Worm (Caenorhabditis elegans) whole organism, mixed stage, embryonic: ENCODE results near the gene tbp-1.

Source experiments
- bed-3 ChIP-seq: fragments of 200-800 bp; sonication (Bioruptor generic); optimal IDR thresholded peaks from 3 replicates; lab custom pipeline; 2018; ENCODE audit warnings: mild to moderate bottlenecking, missing genetic modification characterization, moderate library complexity, missing compliant biosample characterization
- blmp-1 ChIP-seq: fragments of 150-350 bp; optimal IDR thresholded peaks from 2 replicates; lab custom pipeline; 2014; ENCODE audit warnings: missing biosample characterization, missing genetic modification characterization
- ceh-39 ChIP-seq: fragments of 150-350 bp; optimal IDR thresholded peaks from 2 replicates; lab custom pipeline; 2014; ENCODE audit warnings: missing biosample characterization, missing genetic modification characterization
- ceh-43 ChIP-seq: fragments of 200-800 bp; sonication (Bioruptor generic); optimal IDR thresholded peaks from 2 replicates; lab custom pipeline; 2018; ENCODE audit warnings: mild to moderate bottlenecking, missing genetic modification characterization, moderate library complexity, missing compliant biosample characterization
- ceh-83 ChIP-seq: fragments of 200-800 bp; sonication (Bioruptor generic); optimal IDR thresholded peaks from 2 replicates; lab custom pipeline; 2018; ENCODE audit warnings: mild to moderate bottlenecking, missing genetic modification characterization, missing compliant biosample characterization
- ces-1 ChIP-seq: fragments of 150-350 bp; optimal IDR thresholded peaks from 2 replicates; lab custom pipeline; 2014; ENCODE audit warnings: missing biosample characterization, missing genetic modification reagents, missing genetic modification characterization
- cnd-1 ChIP-seq: fragments of 200-800 bp; sonication (Bioruptor generic); optimal IDR thresholded peaks from 2 replicates; lab custom pipeline; 2018; ENCODE audit warnings: mild to moderate bottlenecking, missing genetic modification characterization, missing compliant biosample characterization
- elt-1 ChIP-seq: sonication (generic microtip); optimal IDR thresholded peaks from 2 replicates; lab custom pipeline; 2017; ENCODE audit warnings: missing genetic modification characterization, mild to moderate bottlenecking, missing compliant biosample characterization, antibody characterized with exemption, moderate library complexity, borderline replicate concordance; ENCODE audit not compliant: insufficient read depth
- elt-3 ChIP-seq: fragments of 150-350 bp; optimal IDR thresholded peaks from 2 replicates; lab custom pipeline; 2014; ENCODE audit warnings: missing biosample characterization, missing genetic modification characterization
- flh-1 ChIP-seq: fragments of 200-800 bp; sonication (Bioruptor generic); optimal IDR thresholded peaks from 2 replicates; lab custom pipeline; 2018; ENCODE audit warnings: mild to moderate bottlenecking, missing genetic modification characterization, moderate library complexity, missing compliant biosample characterization
- ham-2 ChIP-seq: fragments of 200-800 bp; sonication (Bioruptor generic); optimal IDR thresholded peaks from 2 replicates; lab custom pipeline; 2018; ENCODE audit warnings: mild to moderate bottlenecking, missing genetic modification characterization, missing compliant biosample characterization
- hlh-1 ChIP-seq: fragments of 150-350 bp; optimal IDR thresholded peaks from 2 replicates; lab custom pipeline; 2014; ENCODE audit warnings: missing biosample characterization, missing genetic modification reagents, missing genetic modification characterization
- lin-13 ChIP-seq: fragments of 150-350 bp; optimal IDR thresholded peaks from 2 replicates; lab custom pipeline; 2014; ENCODE audit warnings: missing biosample characterization, missing genetic modification characterization
- mab-5 ChIP-seq: fragments of 150-350 bp; optimal IDR thresholded peaks from 2 replicates; lab custom pipeline; 2014; ENCODE audit warnings: missing biosample characterization, missing genetic modification characterization
- mls-2 ChIP-seq: sonication (generic microtip); optimal IDR thresholded peaks from 2 replicates; lab custom pipeline; 2016; ENCODE audit warnings: mild to moderate bottlenecking, missing genetic modification characterization, moderate library complexity, missing compliant biosample characterization
- nhr-12 ChIP-seq: fragments of 150-350 bp; optimal IDR thresholded peaks from 2 replicates; lab custom pipeline; 2014; ENCODE audit warnings: missing biosample characterization, missing genetic modification characterization
- nhr-2 ChIP-seq: fragments of 150-350 bp; optimal IDR thresholded peaks from 2 replicates; lab custom pipeline; 2014; ENCODE audit warnings: missing biosample characterization, missing genetic modification characterization
- nhr-237 ChIP-seq: fragments of 150-350 bp; optimal IDR thresholded peaks from 2 replicates; lab custom pipeline; 2014; ENCODE audit warnings: missing biosample characterization, missing genetic modification characterization
- nhr-28 ChIP-seq: fragments of 150-350 bp; optimal IDR thresholded peaks from 2 replicates; lab custom pipeline; 2014; ENCODE audit warnings: missing biosample characterization, missing genetic modification characterization
- sem-2 ChIP-seq: fragments of 200-800 bp; sonication (Bioruptor generic); optimal IDR thresholded peaks from 2 replicates; lab custom pipeline; 2018; ENCODE audit warnings: mild to moderate bottlenecking, missing genetic modification characterization, missing compliant biosample characterization
- snpc-4 ChIP-seq: fragments of 150-350 bp; optimal IDR thresholded peaks from 2 replicates; lab custom pipeline; 2014; ENCODE audit warnings: missing biosample characterization, missing genetic modification characterization
- sptf-1 ChIP-seq: sonication (generic microtip); optimal IDR thresholded peaks from 2 replicates; lab custom pipeline; 2017; ENCODE audit warnings: mild to moderate bottlenecking, missing genetic modification characterization, moderate library complexity, missing compliant biosample characterization
- tbx-8 ChIP-seq: fragments of 200-800 bp; sonication (Bioruptor generic); optimal IDR thresholded peaks from 2 replicates; lab custom pipeline; 2018; ENCODE audit warnings: mild to moderate bottlenecking, missing genetic modification characterization, moderate library complexity, missing compliant biosample characterization
- unc-120 ChIP-seq: sonication (generic microtip); optimal IDR thresholded peaks from 2 replicates; lab custom pipeline; 2017; ENCODE audit warnings: missing genetic modification characterization, missing compliant biosample characterization; ENCODE audit not compliant: poor library complexity, severe bottlenecking
- unc-39 ChIP-seq: fragments of 150-350 bp; optimal IDR thresholded peaks from 2 replicates; lab custom pipeline; 2014; ENCODE audit warnings: missing biosample characterization, missing genetic modification characterization
- unc-62 ChIP-seq: fragments of 150-350 bp; optimal IDR thresholded peaks from 2 replicates; lab custom pipeline; 2014; ENCODE audit warnings: missing biosample characterization, missing genetic modification reagents, missing genetic modification characterization
- zip-8 ChIP-seq: fragments of 150-350 bp; optimal IDR thresholded peaks from 2 replicates; lab custom pipeline; 2014; ENCODE audit warnings: missing biosample characterization, missing genetic modification characterization
- ztf-11 ChIP-seq: fragments of 150-350 bp; optimal IDR thresholded peaks from 2 replicates; lab custom pipeline; 2014; ENCODE audit warnings: missing biosample characterization, missing genetic modification characterization

The tbp-1 gene

ce11 chrIII:7387359-7387758 lies 3.5 kb downstream of the tbp-1 start:
- TF ChIP-seq ceh-39 (tag; lab: Kevin White, UChicago), result no peak
- TF ChIP-seq unc-62, result no peak
- no peak for TF ChIP-seq blmp-1 (tag; lab: Kevin White, UChicago)
- TF ChIP-seq nhr-2 (tag; lab: Kevin White, UChicago), result no peak

- no peak for TF ChIP-seq ceh-43 (GFP tag; lab: Kevin White, UChicago)
- no peak for TF ChIP-seq unc-120 (tag; lab: Kevin White, UChicago)
- TF ChIP-seq sem-2 (GFP tag; lab: Kevin White, UChicago), result no peak
- TF ChIP-seq mab-5 (tag; lab: Kevin White, UChicago), result no peak
- no peak for TF ChIP-seq nhr-28 (tag; lab: Kevin White, UChicago)
- no peak for TF ChIP-seq unc-62
- no peak for TF ChIP-seq ztf-11 (tag; lab: Kevin White, UChicago)
- no peak for TF ChIP-seq tbx-8
- TF ChIP-seq unc-39 (tag; lab: Kevin White, UChicago), result no peak
- no peak for TF ChIP-seq flh-1 (GFP tag; lab: Kevin White, UChicago)
- TF ChIP-seq cnd-1 (tag; lab: Kevin White, UChicago), result no peak
- TF ChIP-seq sptf-1 (tag; lab: Kevin White, UChicago), result no peak
- TF ChIP-seq ces-1 (GFP tag; lab: Kevin White, UChicago), result no peak
- TF ChIP-seq bed-3 (GFP tag; lab: Kevin White, UChicago), result no peak
- TF ChIP-seq nhr-237 (tag; lab: Kevin White, UChicago), result no peak
- TF ChIP-seq lin-13 (tag; lab: Kevin White, UChicago), result no peak
- TF ChIP-seq ceh-83 (GFP tag; lab: Kevin White, UChicago), result no peak
- no peak for TF ChIP-seq snpc-4 (tag; lab: Kevin White, UChicago)
- no peak for TF ChIP-seq nhr-2 (tag; lab: Kevin White, UChicago)
- no peak for TF ChIP-seq elt-1 (tag; lab: Kevin White, UChicago)
- TF ChIP-seq, all 35 proteins: peak for 0
Measured at ce11 chrIII:7395354-7395753, 11.5 kb downstream of the tbp-1 start, which contains the start of gene lgc-50. TSS of gene lgc-50 (minus strand) at chrIII:7395454.

ce11 chrIII:7397196-7397595 lies 13.4 kb downstream of the tbp-1 start:
- TF ChIP-seq hlh-1 (tag; lab: Kevin White, UChicago) (peak; percentile 91), nhr-12 (tag; lab: Kevin White, UChicago) (no peak), elt-3 (tag; lab: Kevin White, UChicago) (no peak), unc-39 (tag; lab: Kevin White, UChicago) (no peak), ham-2 (no peak), unc-120 (tag; lab: Kevin White, UChicago) (peak; percentile 3), zip-8 (tag; lab: Kevin White, UChicago) (no peak), mls-2 (tag; lab: Kevin White, UChicago) (no peak), mab-5 (tag; lab: Kevin White, UChicago) (no peak)

- TF ChIP-seq mab-5 (tag; lab: Kevin White, UChicago) (no peak), ces-1 (GFP tag; lab: Kevin White, UChicago) (peak; percentile 44)
Measured at ce11 chrIII:7399004-7399403, 15.2 kb downstream of the tbp-1 start.
